Worm (Caenorhabditis elegans) whole organism, late embryonic: ENCODE data around the gene K10H10.12.

ENCODE experiments used
- K02D7.2 ChIP-seq: sonication (generic microtip); optimal IDR thresholded peaks from 2 replicates; lab custom pipeline; 2017; ENCODE audit warnings: mild to moderate bottlenecking, missing genetic modification characterization, missing compliant biosample characterization
- K09A11.1 ChIP-seq: sonication (generic microtip); optimal IDR thresholded peaks from 2 replicates; lab custom pipeline; 2017; ENCODE audit warnings: antibody characterized with exemption, mild to moderate bottlenecking, missing genetic modification characterization, missing compliant biosample characterization; ENCODE audit not compliant: insufficient read depth
- ahr-1 ChIP-seq: sonication (generic microtip); optimal IDR thresholded peaks from 2 replicates; lab custom pipeline; 2016; ENCODE audit warnings: missing genetic modification characterization, missing compliant biosample characterization
- ceh-19 ChIP-seq: fragments of 200-800 bp; sonication (Bioruptor generic); optimal IDR thresholded peaks from 2 replicates; lab custom pipeline; 2018; ENCODE audit warnings: mild to moderate bottlenecking, missing genetic modification characterization, missing compliant biosample characterization
- ceh-22 ChIP-seq: sonication (generic microtip); optimal IDR thresholded peaks from 2 replicates; lab custom pipeline; 2017; ENCODE audit warnings: missing biosample characterization, missing genetic modification characterization
- ceh-31 ChIP-seq: sonication (generic microtip); optimal IDR thresholded peaks from 2 replicates; lab custom pipeline; 2016; ENCODE audit warnings: missing genetic modification characterization, missing compliant biosample characterization
- ceh-45 ChIP-seq: fragments of 200-800 bp; sonication (Bioruptor generic); IDR thresholded peaks from 2 replicates; pipeline ENCODE4 v1.3.6; 2022; ENCODE audit warnings: missing genetic modification reagents, missing genetic modification characterization, missing compliant biosample characterization
- ceh-48 ChIP-seq: sonication (generic microtip); optimal IDR thresholded peaks from 2 replicates; lab custom pipeline; 2016; ENCODE audit warnings: missing genetic modification characterization, inconsistent platforms, missing compliant biosample characterization
- che-1 ChIP-seq: sonication (generic microtip); optimal IDR thresholded peaks from 2 replicates; lab custom pipeline; 2016; ENCODE audit warnings: mild to moderate bottlenecking, missing genetic modification characterization, missing compliant biosample characterization
- dmd-4 ChIP-seq: sonication (generic microtip); optimal IDR thresholded peaks from 2 replicates; lab custom pipeline; 2016; ENCODE audit warnings: borderline replicate concordance, missing genetic modification characterization, missing compliant biosample characterization
- elt-2 ChIP-seq: sonication (generic microtip); optimal IDR thresholded peaks from 2 replicates; lab custom pipeline; 2016; ENCODE audit warnings: missing genetic modification reagents, missing genetic modification characterization, missing compliant biosample characterization
- elt-4 ChIP-seq: sonication (generic microtip); optimal IDR thresholded peaks from 2 replicates; lab custom pipeline; 2016; ENCODE audit warnings: missing genetic modification characterization, missing compliant biosample characterization
- eyg-1 ChIP-seq: sonication (generic microtip); optimal IDR thresholded peaks from 2 replicates; lab custom pipeline; 2016; ENCODE audit warnings: missing genotype, missing genetic modification characterization, missing compliant biosample characterization
- fkh-6 ChIP-seq: sonication (generic microtip); optimal IDR thresholded peaks from 2 replicates; lab custom pipeline; 2016; ENCODE audit warnings: missing genetic modification characterization, missing compliant biosample characterization
- hlh-30 ChIP-seq: sonication (generic microtip); optimal IDR thresholded peaks from 2 replicates; lab custom pipeline; 2017; ENCODE audit warnings: antibody characterized with exemption, missing genetic modification characterization, missing compliant biosample characterization; ENCODE audit not compliant: insufficient read depth
- lim-6 ChIP-seq: sonication (generic microtip); optimal IDR thresholded peaks from 2 replicates; lab custom pipeline; 2016; ENCODE audit warnings: missing genetic modification characterization, missing compliant biosample characterization
- lin-11 ChIP-seq: fragments of 200-800 bp; sonication (Bioruptor generic); optimal IDR thresholded peaks from 2 replicates; lab custom pipeline; 2018; ENCODE audit warnings: mild to moderate bottlenecking, missing genetic modification characterization, missing compliant biosample characterization
- madf-2 ChIP-seq: sonication (generic microtip); optimal IDR thresholded peaks from 2 replicates; lab custom pipeline; 2017; ENCODE audit warnings: missing genetic modification characterization, missing compliant biosample characterization
- nfya-1 ChIP-seq: sonication (generic microtip); optimal IDR thresholded peaks from 2 replicates; lab custom pipeline; 2017; ENCODE audit warnings: missing genetic modification characterization, mild to moderate bottlenecking, missing compliant biosample characterization, antibody characterized with exemption, moderate library complexity
- odd-2 ChIP-seq: sonication (generic microtip); optimal IDR thresholded peaks from 2 replicates; lab custom pipeline; 2017; ENCODE audit warnings: antibody characterized with exemption, mild to moderate bottlenecking, missing genetic modification characterization, missing compliant biosample characterization
- pag-3 ChIP-seq: sonication (generic microtip); optimal IDR thresholded peaks from 2 replicates; lab custom pipeline; 2016; ENCODE audit warnings: missing compliant biosample characterization, missing genetic modification characterization, borderline replicate concordance
- pat-9 ChIP-seq: fragments of 200-800 bp; sonication (Bioruptor generic); optimal IDR thresholded peaks from 2 replicates; lab custom pipeline; 2018; ENCODE audit warnings: mild to moderate bottlenecking, missing genetic modification characterization, moderate library complexity, missing compliant biosample characterization
- pqm-1 ChIP-seq: sonication (generic microtip); optimal IDR thresholded peaks from 2 replicates; lab custom pipeline; 2016; ENCODE audit warnings: missing genetic modification characterization, missing compliant biosample characterization
- ref-2 ChIP-seq: sonication (generic microtip); optimal IDR thresholded peaks from 2 replicates; lab custom pipeline; 2016; ENCODE audit warnings: missing genetic modification characterization, missing compliant biosample characterization
- sox-2 ChIP-seq: fragments of 200-800 bp; sonication (Bioruptor generic); IDR thresholded peaks from 2 replicates; pipeline ENCODE4 v1.3.6; 2022; ENCODE audit warnings: missing genetic modification reagents, missing genetic modification characterization, missing compliant biosample characterization
- sox-4 ChIP-seq: sonication (generic microtip); optimal IDR thresholded peaks from 2 replicates; lab custom pipeline; 2017; ENCODE audit warnings: mild to moderate bottlenecking, missing genetic modification characterization, inconsistent platforms, missing compliant biosample characterization
- tbx-7 ChIP-seq: sonication (generic microtip); optimal IDR thresholded peaks from 2 replicates; lab custom pipeline; 2016; ENCODE audit warnings: missing genotype, missing genetic modification characterization, missing compliant biosample characterization
- ttx-3 ChIP-seq: sonication (generic microtip); optimal IDR thresholded peaks from 2 replicates; lab custom pipeline; 2016; ENCODE audit warnings: missing genetic modification reagents, missing genetic modification characterization, missing compliant biosample characterization
- unc-55 ChIP-seq: sonication (generic microtip); optimal IDR thresholded peaks from 2 replicates; lab custom pipeline; 2017; ENCODE audit warnings: missing biosample characterization, missing genetic modification reagents, missing genetic modification characterization
- unc-86 ChIP-seq: sonication (generic microtip); optimal IDR thresholded peaks from 2 replicates; lab custom pipeline; 2016; ENCODE audit warnings: missing genetic modification characterization, missing compliant biosample characterization

The K10H10.12 gene

DNA sequence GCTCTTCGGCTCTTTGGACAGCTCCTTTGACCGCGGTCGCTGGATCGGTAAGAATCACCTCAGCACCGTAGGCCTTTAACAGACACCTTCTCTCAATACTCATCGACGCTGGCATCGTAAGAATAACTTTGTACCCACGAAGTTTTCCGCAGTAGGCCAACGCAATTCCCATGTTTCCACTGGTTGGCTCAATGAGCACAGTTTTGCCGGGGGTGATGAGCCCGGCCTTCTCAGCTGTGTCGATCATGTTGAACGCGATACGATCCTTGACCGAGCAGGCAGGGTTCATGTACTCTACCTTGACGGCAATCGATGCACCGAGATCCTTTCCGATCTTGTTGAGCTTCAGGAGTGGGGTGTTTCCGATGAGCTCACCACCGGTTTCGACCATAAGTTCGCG, 12.1 kb downstream of the K10H10.12 start:
- TF ChIP-seq dmd-4 (tag; lab: Kevin White, UChicago) (no peak), pqm-1 (tag; lab: Kevin White, UChicago) (no peak), elt-2 (tag; lab: Kevin White, UChicago) (no peak), odd-2 (tag; lab: Kevin White, UChicago) (no peak), elt-4 (tag; lab: Kevin White, UChicago) (no peak), ref-2 (tag; lab: Kevin White, UChicago) (no peak), K09A11.1 (tag; lab: Kevin White, UChicago) (no peak), ceh-45 (no peak), pat-9 (no peak), ttx-3 (tag; lab: Kevin White, UChicago) (no peak)
- TF ChIP-seq, all 69 proteins: peak for 0

DNA sequence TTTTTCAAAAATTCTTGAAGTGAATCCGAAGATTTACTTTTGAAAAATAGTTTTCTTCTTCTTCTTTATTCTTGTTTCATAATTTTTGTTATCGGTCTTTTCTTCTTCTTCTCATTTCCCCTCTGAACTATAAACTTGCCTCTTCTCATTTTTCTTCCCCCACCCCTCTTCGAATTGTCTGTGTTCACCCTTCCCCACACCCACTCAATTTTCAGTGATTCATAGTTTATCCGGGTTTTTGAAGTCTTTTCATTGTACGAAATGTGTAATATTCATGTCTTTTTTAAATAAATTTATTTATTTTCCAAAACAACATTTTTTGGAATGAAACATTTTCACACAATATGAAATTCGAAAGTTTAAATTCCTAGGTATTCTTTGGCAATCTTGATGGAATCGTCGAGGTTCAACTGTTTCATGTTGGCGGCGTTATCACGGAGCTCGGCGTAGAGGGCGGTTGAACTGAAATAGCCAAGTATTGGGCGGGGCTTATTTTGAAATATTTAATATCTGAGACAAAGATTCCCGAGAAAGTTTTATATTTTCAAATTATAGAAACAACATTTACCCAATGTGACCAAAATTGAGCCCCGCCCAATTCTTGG, 13.5 kb downstream of the K10H10.12 start:
- TF ChIP-seq eyg-1 (tag; lab: Kevin White, UChicago) (no peak), ceh-45 (no peak), sox-2 (GFP tag; lab: Robert Waterston, UW) (no peak), madf-2 (tag; lab: Kevin White, UChicago) (no peak), fkh-6 (no peak), ceh-22 (no peak), che-1 (no peak)

DNA sequence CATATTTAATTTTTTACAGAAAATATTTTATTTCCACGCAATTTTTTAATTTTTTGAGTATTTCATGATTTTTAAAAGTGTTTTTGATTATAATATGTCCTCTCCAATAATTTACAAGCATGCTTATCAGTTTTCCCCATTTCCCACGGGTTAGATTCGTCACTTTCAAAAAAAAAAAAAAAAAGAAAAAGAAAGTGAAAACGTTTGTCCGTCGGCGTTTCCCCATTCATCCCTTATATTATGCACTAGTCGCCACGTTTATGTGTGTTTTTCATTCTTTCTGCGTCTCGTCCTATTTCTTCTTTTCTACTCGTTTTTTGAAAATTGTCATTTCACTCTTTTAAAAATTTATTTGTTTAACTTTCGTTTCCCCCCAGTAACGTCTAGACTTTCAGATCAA, 16.7 kb downstream of the K10H10.12 start, which contains the start of gene vnut-1:
vnut-1 (plus strand) TSS at position 396 of the 400 bp plus-strand sequence.
- TF ChIP-seq madf-2 (tag; lab: Kevin White, UChicago) (no peak), pag-3 (tag; lab: Kevin White, UChicago) (no peak), che-1 (no peak), tbx-7 (tag; lab: Kevin White, UChicago) (no peak), nfya-1 (tag; lab: Kevin White, UChicago) (peak; percentile 4), lin-11 (no peak), unc-55 (GFP tag; lab: Kevin White, UChicago) (no peak), K02D7.2 (tag; lab: Kevin White, UChicago) (no peak)

DNA sequence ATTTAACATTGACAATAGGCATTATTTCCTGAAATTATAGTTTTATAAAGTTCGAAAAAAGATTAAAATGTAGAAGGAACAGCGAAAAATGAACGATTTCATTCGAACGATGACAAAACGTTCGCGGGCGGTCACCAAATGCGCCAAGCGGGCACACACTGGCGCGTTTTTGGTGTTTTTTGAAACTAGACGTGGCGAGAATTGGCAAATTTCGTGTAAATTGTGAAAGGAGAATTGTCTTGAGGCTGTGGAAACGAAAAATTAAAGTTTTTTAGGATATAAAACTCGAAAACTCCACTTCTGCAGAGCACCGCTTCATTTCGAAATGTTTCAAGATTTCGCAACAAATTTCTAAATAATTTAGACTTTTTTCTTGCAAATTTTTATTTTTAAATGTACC, 17.5 kb downstream of the K10H10.12 start, which contains the start of gene usp-14:
usp-14 (minus strand) TSS at position 28 of the 400 bp plus-strand sequence.
- no peak for TF ChIP-seq ceh-19 (GFP tag; lab: Kevin White, UChicago)
- TF ChIP-seq ceh-31 (tag; lab: Kevin White, UChicago): peak; percentile 25
- TF ChIP-seq pqm-1 (tag; lab: Kevin White, UChicago): no peak
- TF ChIP-seq, all 69 proteins: peak for 1

DNA sequence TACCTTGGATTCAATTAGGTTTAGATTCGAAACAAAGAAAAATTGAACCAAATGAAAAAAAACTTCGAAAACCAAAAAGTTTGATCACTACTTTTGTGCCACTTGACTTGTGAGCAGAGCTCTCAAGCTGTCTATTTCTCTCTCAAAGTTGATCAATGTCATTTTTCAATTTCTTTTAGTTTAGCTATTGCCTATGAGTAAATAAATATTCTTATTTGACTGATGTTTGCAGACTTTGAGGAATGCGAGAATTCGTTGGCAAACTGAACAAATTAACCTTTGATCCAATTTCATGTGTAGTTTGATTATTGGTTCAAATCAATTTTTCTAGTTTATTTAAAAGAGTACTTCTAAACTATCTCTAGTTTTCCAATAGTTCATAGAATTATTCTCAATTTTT, 22.3 kb downstream of the K10H10.12 start:
- TF ChIP-seq K09A11.1 (tag; lab: Kevin White, UChicago) (no peak), sox-2 (GFP tag; lab: Robert Waterston, UW) (no peak), unc-86 (tag; lab: Kevin White, UChicago) (no peak), pqm-1 (tag; lab: Kevin White, UChicago) (no peak), ahr-1 (no peak), hlh-30 (no peak), dmd-4 (tag; lab: Kevin White, UChicago) (no peak), ceh-22 (no peak), ceh-48 (no peak), lim-6 (tag; lab: Kevin White, UChicago) (no peak)

DNA sequence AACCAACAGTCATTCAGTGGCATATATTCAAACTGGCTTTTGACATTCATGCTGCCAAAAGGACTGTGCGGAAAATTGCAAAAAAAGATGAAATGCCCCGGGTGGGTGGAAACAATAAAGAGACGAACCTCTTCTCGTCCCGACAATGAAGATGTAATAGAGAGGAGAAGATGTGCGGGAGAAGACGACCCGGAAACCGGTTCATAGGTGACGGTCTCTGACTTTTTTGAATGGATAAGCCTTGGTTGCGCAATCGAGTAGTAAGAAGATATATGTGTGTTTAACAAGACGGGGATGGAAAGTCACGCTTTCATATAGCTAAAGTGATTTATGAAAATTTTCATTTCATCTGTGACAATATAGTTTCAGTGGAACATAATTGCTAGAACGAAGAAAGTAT, 25.4 kb downstream of the K10H10.12 start:
- TF ChIP-seq sox-4 (tag; lab: Kevin White, UChicago) (no peak), sox-2 (GFP tag; lab: Robert Waterston, UW) (no peak), eyg-1 (tag; lab: Kevin White, UChicago) (no peak), ref-2 (tag; lab: Kevin White, UChicago) (no peak)
